Fruit fly (Drosophila melanogaster) whole organism, embryonic: ENCODE data around the gene dikar.

Source experiments
- Asciz ChIP-seq: fragments of 200-800 bp; sonication (Bioruptor generic); optimal IDR thresholded peaks from 2 replicates; lab custom pipeline; 2017; ENCODE audit warnings: missing biosample characterization, mild to moderate bottlenecking, missing genetic modification characterization, missing genetic modification reagents
- BtbVII ChIP-seq: fragments of 200-800 bp; sonication (Bioruptor generic); optimal IDR thresholded peaks from 3 replicates; lab custom pipeline; 2017; ENCODE audit warnings: missing biosample characterization, mild to moderate bottlenecking, missing genetic modification characterization
- CG11696 ChIP-seq: fragments of 200-800 bp; sonication (Bioruptor generic); IDR thresholded peaks from 2 replicates; pipeline ENCODE4 v1.3.6; 2022; ENCODE audit warnings: missing biosample characterization, missing genetic modification characterization
- CG12236 ChIP-seq: fragments of 200-800 bp; sonication (Bioruptor generic); optimal IDR thresholded peaks from 2 replicates; lab custom pipeline; 2016; ENCODE audit warnings: missing biosample characterization, missing genetic modification characterization
- CG12769 ChIP-seq: fragments of 200-800 bp; sonication (Bioruptor generic); optimal IDR thresholded peaks from 2 replicates; lab custom pipeline; 2019; ENCODE audit warnings: missing biosample characterization, mild to moderate bottlenecking, missing genetic modification characterization, moderate library complexity
- CG13296 ChIP-seq: fragments of 200-800 bp; sonication (Bioruptor generic); optimal IDR thresholded peaks from 3 replicates; lab custom pipeline; 2018; ENCODE audit warnings: missing biosample characterization, mild to moderate bottlenecking, missing genetic modification characterization
- CG14441 ChIP-seq: fragments of 200-800 bp; sonication (Bioruptor generic); IDR thresholded peaks from 2 replicates; pipeline ENCODE4 v1.3.6; 2022; ENCODE audit warnings: missing biosample characterization, missing genetic modification characterization
- CG3065 ChIP-seq: fragments of 200-800 bp; sonication (Bioruptor generic); optimal IDR thresholded peaks from 2 replicates; lab custom pipeline; 2016; ENCODE audit warnings: missing biosample characterization, missing genetic modification characterization
- CG32532 ChIP-seq: fragments of 200-800 bp; sonication (Bioruptor generic); IDR thresholded peaks from 2 replicates; pipeline ENCODE4 v1.3.6; 2022; ENCODE audit warnings: missing biosample characterization, missing genetic modification characterization
- CG4424 ChIP-seq: fragments of 200-800 bp; sonication (Bioruptor generic); optimal IDR thresholded peaks from 3 replicates; lab custom pipeline; 2016; ENCODE audit warnings: missing biosample characterization, missing genetic modification characterization
- CG5953 ChIP-seq: fragments of 200-800 bp; sonication (Bioruptor generic); IDR thresholded peaks from 2 replicates; pipeline ENCODE4 v1.3.6; 2022; ENCODE audit warnings: missing biosample characterization, missing genetic modification characterization
- CG6254 ChIP-seq: fragments of 200-800 bp; sonication (Bioruptor generic); optimal IDR thresholded peaks from 3 replicates; lab custom pipeline; 2017; ENCODE audit warnings: mild to moderate bottlenecking, missing biosample characterization, missing genetic modification reagents, missing genetic modification characterization
- CG6654 ChIP-seq: fragments of 200-800 bp; sonication (Bioruptor generic); optimal IDR thresholded peaks from 2 replicates; lab custom pipeline; 2017; ENCODE audit warnings: missing biosample characterization, mild to moderate bottlenecking, missing genetic modification characterization
- CG7963 ChIP-seq: fragments of 200-800 bp; sonication (Bioruptor generic); IDR thresholded peaks from 3 replicates; pipeline ENCODE4 v1.3.6; 2022; ENCODE audit warnings: missing biosample characterization, missing genetic modification characterization; ENCODE audit not compliant: partially characterized antibody
- CG8281 ChIP-seq: fragments of 200-800 bp; sonication (Bioruptor generic); optimal IDR thresholded peaks from 2 replicates; lab custom pipeline; 2018; ENCODE audit warnings: missing biosample characterization, mild to moderate bottlenecking, missing genetic modification characterization, moderate library complexity
- Dbx ChIP-seq: fragments of 200-800 bp; sonication (Bioruptor generic); IDR thresholded peaks from 3 replicates; pipeline ENCODE4 v1.3.6; 2022; ENCODE audit warnings: missing biosample characterization, missing genetic modification characterization
- HHEX ChIP-seq: fragments of 200-800 bp; sonication (Bioruptor generic); optimal IDR thresholded peaks from 3 replicates; lab custom pipeline; 2017; ENCODE audit warnings: missing biosample characterization, mild to moderate bottlenecking, missing genetic modification characterization, missing genetic modification reagents
- MBD-R2 ChIP-seq: fragments of 200-800 bp; sonication (Bioruptor generic); IDR thresholded peaks from 2 replicates; pipeline ENCODE4 v1.3.6; 2022; ENCODE audit warnings: missing biosample characterization, missing genetic modification characterization
- MESR4 ChIP-seq: fragments of 200-800 bp; sonication (Bioruptor generic); optimal IDR thresholded peaks from 2 replicates; lab custom pipeline; 2018; ENCODE audit warnings: missing biosample characterization, mild to moderate bottlenecking, missing genetic modification characterization, moderate library complexity
- Neu2 ChIP-seq: fragments of 200-800 bp; sonication (Bioruptor generic); optimal IDR thresholded peaks from 3 replicates; lab custom pipeline; 2016; ENCODE audit warnings: missing biosample characterization, missing genetic modification characterization, borderline replicate concordance
- Poxn ChIP-seq: fragments of 200-800 bp; sonication (Bioruptor generic); IDR thresholded peaks from 2 replicates; pipeline ENCODE4 v1.3.6; 2022; ENCODE audit warnings: missing biosample characterization, missing genetic modification characterization
- Rx ChIP-seq: fragments of 200-800 bp; sonication (Bioruptor generic); IDR thresholded peaks from 2 replicates; pipeline ENCODE4 v1.3.6; 2022; ENCODE audit warnings: missing biosample characterization, missing genetic modification characterization
- Sox102F ChIP-seq: fragments of 200-800 bp; sonication (Bioruptor generic); optimal IDR thresholded peaks from 2 replicates; lab custom pipeline; 2018; ENCODE audit warnings: missing biosample characterization, mild to moderate bottlenecking, missing genetic modification characterization, moderate library complexity
- Sry-δ ChIP-seq: fragments of 200-800 bp; sonication (Bioruptor generic); optimal IDR thresholded peaks from 2 replicates; lab custom pipeline; 2016; ENCODE audit warnings: missing biosample characterization, missing genetic modification characterization
- Tbp ChIP-seq: fragments of >200 bp; optimal IDR thresholded peaks from 2 replicates; lab custom pipeline; 2018; ENCODE audit warnings: missing biosample characterization, missing genetic modification characterization
- amos ChIP-seq: fragments of 200-800 bp; sonication (Bioruptor generic); IDR thresholded peaks from 2 replicates; pipeline ENCODE4 v1.3.6; 2022; ENCODE audit warnings: missing biosample characterization, missing genetic modification characterization; ENCODE audit not compliant: partially characterized antibody
- bcd ChIP-seq: fragments of 200-800 bp; sonication (Bioruptor generic); optimal IDR thresholded peaks from 2 replicates; lab custom pipeline; 2017; ENCODE audit warnings: missing biosample characterization, mild to moderate bottlenecking, missing genetic modification characterization
- cad ChIP-seq: fragments of >200 bp; optimal IDR thresholded peaks from 2 replicates; lab custom pipeline; 2017; ENCODE audit warnings: missing biosample characterization, missing genetic modification characterization
- cato ChIP-seq: fragments of 200-800 bp; sonication (Bioruptor generic); optimal IDR thresholded peaks from 2 replicates; lab custom pipeline; 2016; ENCODE audit warnings: missing biosample characterization, missing genetic modification characterization, borderline replicate concordance
- cg ChIP-seq: fragments of 200-800 bp; sonication (Bioruptor generic); optimal IDR thresholded peaks from 3 replicates; lab custom pipeline; 2019; ENCODE audit warnings: missing biosample characterization, mild to moderate bottlenecking, missing genetic modification characterization, moderate library complexity
- dimm ChIP-seq: fragments of 200-800 bp; sonication (Bioruptor generic); IDR thresholded peaks from 2 replicates; pipeline ENCODE4 v1.3.6; 2022; ENCODE audit warnings: missing biosample characterization, missing genetic modification characterization
- ems ChIP-seq: fragments of 200-800 bp; sonication (Bioruptor generic); optimal IDR thresholded peaks from 3 replicates; lab custom pipeline; 2016; ENCODE audit warnings: missing biosample characterization, missing genetic modification characterization
- en ChIP-seq: fragments of 200-800 bp; sonication (Bioruptor generic); optimal IDR thresholded peaks from 2 replicates; lab custom pipeline; 2016; ENCODE audit warnings: missing biosample characterization, missing genetic modification characterization
- fu2 ChIP-seq: fragments of 200-800 bp; sonication (Bioruptor generic); optimal IDR thresholded peaks from 2 replicates; lab custom pipeline; 2016; ENCODE audit warnings: missing biosample characterization, missing genetic modification characterization
- hkb ChIP-seq, 2 experiments: fragments of 200-800 bp in 1 of 2; fragments of >200 bp in 1 of 2; sonication (Bioruptor generic) in 1 of 2; IDR thresholded peaks in 1 of 2; optimal IDR thresholded peaks in 1 of 2; 2 replicates each; pipeline versions ENCODE4 v1.3.6 to Lab custom; 2017 to 2022; ENCODE audit warnings: missing biosample characterization in 1 of 2, missing genetic modification characterization in 1 of 2
- jumu ChIP-seq: fragments of 200-800 bp; sonication (Bioruptor generic); optimal IDR thresholded peaks from 3 replicates; lab custom pipeline; 2016; ENCODE audit warnings: missing biosample characterization, missing genetic modification characterization
- nmo ChIP-seq: fragments of 200-800 bp; sonication (Bioruptor generic); optimal IDR thresholded peaks from 2 replicates; lab custom pipeline; 2018; ENCODE audit warnings: missing biosample characterization, mild to moderate bottlenecking, missing genetic modification characterization, moderate library complexity
- peb ChIP-seq: fragments of 200-800 bp; sonication (Bioruptor generic); IDR thresholded peaks from 2 replicates; pipeline ENCODE4 v1.3.6; 2022; ENCODE audit warnings: missing biosample characterization, missing genetic modification characterization
- pnt ChIP-seq: fragments of 200-800 bp; sonication (Bioruptor generic); optimal IDR thresholded peaks from 3 replicates; lab custom pipeline; 2016; ENCODE audit warnings: missing biosample characterization, missing genetic modification characterization
- rib ChIP-seq: fragments of 200-800 bp; sonication (Bioruptor generic); IDR thresholded peaks from 2 replicates; pipeline ENCODE4 v1.3.6; 2022; ENCODE audit warnings: missing biosample characterization, missing genetic modification characterization
- sens ChIP-seq: fragments of 200-800 bp; sonication (Bioruptor generic); peaks from one replicate; lab custom pipeline; 2016; ENCODE audit warnings: missing biosample characterization, missing genetic modification characterization
- sim ChIP-seq: fragments of 200-800 bp; sonication (Bioruptor generic); IDR thresholded peaks from 2 replicates; pipeline ENCODE4 v1.3.6; 2022; ENCODE audit warnings: missing biosample characterization, missing genetic modification characterization
- slbo ChIP-seq: fragments of 200-800 bp; sonication (Bioruptor generic); IDR thresholded peaks from 2 replicates; pipeline ENCODE4 v1.3.6; 2022; ENCODE audit warnings: missing biosample characterization, missing genetic modification characterization
- slp2 ChIP-seq: fragments of 200-800 bp; sonication (Bioruptor generic); optimal IDR thresholded peaks from 2 replicates; lab custom pipeline; 2016; ENCODE audit warnings: missing biosample characterization, missing genetic modification characterization
- sob ChIP-seq: fragments of 200-800 bp; sonication (Bioruptor generic); IDR thresholded peaks from 2 replicates; pipeline ENCODE4 v1.3.6; 2022; ENCODE audit warnings: missing biosample characterization, missing genetic modification characterization
- stc ChIP-seq: fragments of 200-800 bp; sonication (Bioruptor generic); IDR thresholded peaks from 2 replicates; pipeline ENCODE4 v1.3.6; 2022; ENCODE audit warnings: missing biosample characterization, missing genetic modification characterization
- tap ChIP-seq: fragments of 200-800 bp; optimal IDR thresholded peaks from 3 replicates; lab custom pipeline; 2019; ENCODE audit warnings: missing biosample characterization, mild to moderate bottlenecking, missing genetic modification characterization, moderate library complexity
- trem ChIP-seq: fragments of 200-800 bp; optimal IDR thresholded peaks from 3 replicates; lab custom pipeline; 2019; ENCODE audit warnings: missing biosample characterization, mild to moderate bottlenecking, missing genetic modification characterization, moderate library complexity
- tup ChIP-seq: fragments of 200-800 bp; sonication (Bioruptor generic); optimal IDR thresholded peaks from 2 replicates; lab custom pipeline; 2016; ENCODE audit warnings: missing biosample characterization, mild to moderate bottlenecking, missing genetic modification characterization, moderate library complexity
- usp ChIP-seq: fragments of >200 bp; optimal IDR thresholded peaks from 2 replicates; lab custom pipeline; 2017; ENCODE audit warnings: missing biosample characterization, missing genetic modification characterization
- wor ChIP-seq: fragments of 200-800 bp; sonication (Bioruptor generic); IDR thresholded peaks from 2 replicates; pipeline ENCODE4 v1.3.6; 2022; ENCODE audit warnings: missing biosample characterization, missing genetic modification characterization
- z ChIP-seq: fragments of 200-800 bp; sonication (Bioruptor generic); IDR thresholded peaks from 3 replicates; pipeline ENCODE4 v1.3.6; 2022; ENCODE audit warnings: missing biosample characterization, missing genetic modification characterization

Gene dikar

DNA sequence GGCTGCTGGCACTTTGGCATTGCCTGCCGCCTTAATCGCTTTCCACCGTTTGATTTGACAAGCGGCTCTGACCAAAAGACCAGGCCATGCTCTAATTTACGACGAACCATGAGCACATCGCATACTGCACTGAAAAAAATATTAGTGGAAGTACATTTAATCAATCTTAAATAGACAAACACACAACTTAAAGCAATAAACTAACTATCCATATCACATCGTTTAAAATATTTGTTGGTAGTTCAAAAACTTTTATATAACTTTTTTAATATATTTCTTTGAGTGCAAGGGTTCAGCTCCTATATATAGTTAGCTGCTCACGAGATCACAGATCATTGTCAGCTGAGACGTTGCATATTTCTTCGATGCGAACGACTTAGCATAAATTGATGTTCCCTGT lies 37.1 kb downstream of the dikar start (continued):
- TF ChIP-seq Neu2 (GFP tag; lab: Kevin White, UChicago) (no peak), en (GFP tag; lab: Kevin White, UChicago) (no peak), sim (GFP tag; lab: Robert Waterston, UW) (no peak), MESR4 (no peak), slp2 (GFP tag; lab: Kevin White, UChicago) (no peak), sens (GFP tag; lab: Kevin White, UChicago) (peak; percentile 91), CG5953 (GFP tag; lab: Robert Waterston, UW) (0 out of 2 replicates have a peak, but pooled peaks have one; percentile 18), trem (tag; lab: Kevin White, UChicago) (peak; percentile 35), CG11696 (GFP tag; lab: Robert Waterston, UW) (no peak), cg (no peak), CG12769 (tag; lab: Kevin White, UChicago) (peak; percentile 64), bcd (GFP tag; lab: Kevin White, UChicago) (peak; percentile 33), Tbp (GFP tag; lab: Kevin White, UChicago) (no peak), CG14441 (GFP tag; lab: Robert Waterston, UW) (0 out of 2 replicates have a peak, but pooled peaks have one; percentile 11), rib (GFP tag; lab: Robert Waterston, UW) (no peak), Sox102F (peak; percentile 85), HHEX (GFP tag; lab: Kevin White, UChicago) (peak; percentile 65), CG7963 (GFP tag; lab: Robert Waterston, UW) (no peak), stc (peak; percentile 32; the same call in 1 of the 2 replicates), dimm (GFP tag; lab: Robert Waterston, UW) (no peak), CG12236 (GFP tag; lab: Kevin White, UChicago) (no peak), ems (GFP tag; lab: Kevin White, UChicago) (peak; percentile 38), Asciz (peak; percentile 45), pnt (no peak), CG13296 (GFP tag; lab: Kevin White, UChicago) (peak; percentile 77), Poxn (no peak), CG6654 (GFP tag; lab: Kevin White, UChicago) (no peak), tap (tag; lab: Kevin White, UChicago) (peak; percentile 76), usp (GFP tag; lab: Kevin White, UChicago) (no peak), jumu (GFP tag; lab: Kevin White, UChicago) (no peak), slbo (GFP tag; lab: Robert Waterston, UW) (peak; percentile 44; the same call in 1 of the 2 replicates), cato (no peak), tup (no peak), z (GFP tag; lab: Robert Waterston, UW) (no peak), CG32532 (GFP tag; lab: Robert Waterston, UW) (no peak), fu2 (GFP tag; lab: Kevin White, UChicago) (no peak), Dbx (GFP tag; lab: Robert Waterston, UW) (peak; percentile 45; the same call in 1 of the 3 replicates), Sry-δ (GFP tag; lab: Kevin White, UChicago) (no peak), sob (GFP tag; lab: Robert Waterston, UW) (peak; percentile 35; the same call in 1 of the 2 replicates), BtbVII (GFP tag; lab: Kevin White, UChicago) (peak; percentile 52), cad (GFP tag; lab: Kevin White, UChicago) (no peak), MBD-R2 (GFP tag; lab: Robert Waterston, UW) (no peak; the same call in 1 of the 2 replicates), nmo (GFP tag; lab: Kevin White, UChicago) (peak; percentile 76), amos (no peak), CG6254 (GFP tag; lab: Kevin White, UChicago) (peak; percentile 30), CG8281 (tag; lab: Kevin White, UChicago) (peak; percentile 18), hkb (optimal IDR thresholded peaks at IDR 0.05; lab: Kevin White, UChicago) (no peak), hkb (GFP tag; IDR thresholded peaks at IDR 0.05; lab: Robert Waterston, UW) (peak; percentile 76), CG3065 (no peak), Rx (GFP tag; lab: Robert Waterston, UW) (no peak), wor (GFP tag; lab: Robert Waterston, UW) (no peak), CG4424 (GFP tag; lab: Kevin White, UChicago) (peak; percentile 62), peb (GFP tag; lab: Robert Waterston, UW) (no peak)
